Fruit fly (Drosophila melanogaster) whole organism, embryonic: ENCODE results near the gene mRpL51.

Experiments
- Adf1 ChIP-seq: fragments of 200-800 bp; sonication (Bioruptor generic); IDR thresholded peaks from 2 replicates; pipeline ENCODE4 v1.3.6; 2022; ENCODE audit warnings: missing biosample characterization, missing genetic modification characterization
- CG11723 ChIP-seq: fragments of 200-800 bp; sonication (Bioruptor generic); optimal IDR thresholded peaks from 2 replicates; lab custom pipeline; 2017; ENCODE audit warnings: missing biosample characterization, mild to moderate bottlenecking, missing genetic modification characterization
- CG12942 ChIP-seq: fragments of 200-800 bp; sonication (Bioruptor generic); optimal IDR thresholded peaks from 3 replicates; lab custom pipeline; 2016; ENCODE audit warnings: missing biosample characterization, missing genetic modification characterization
- CG13287 ChIP-seq: fragments of 200-800 bp; sonication (Bioruptor generic); IDR thresholded peaks from 2 replicates; pipeline ENCODE4 v1.3.6; 2022; ENCODE audit warnings: missing biosample characterization, missing genetic modification characterization; ENCODE audit not compliant: partially characterized antibody
- CG14014 ChIP-seq: fragments of 200-800 bp; sonication (Bioruptor generic); IDR thresholded peaks from 2 replicates; pipeline ENCODE4 v1.3.6; 2022; ENCODE audit warnings: missing biosample characterization, missing genetic modification characterization
- CG1603 ChIP-seq: fragments of 200-800 bp; sonication (Bioruptor generic); optimal IDR thresholded peaks from 2 replicates; lab custom pipeline; 2019; ENCODE audit warnings: missing biosample characterization, mild to moderate bottlenecking, missing genetic modification characterization, moderate library complexity
- CG17186 ChIP-seq: fragments of 200-800 bp; sonication (Bioruptor generic); optimal IDR thresholded peaks from 3 replicates; lab custom pipeline; 2017; ENCODE audit warnings: missing biosample characterization, missing genetic modification reagents, missing genetic modification characterization
- CG17328 ChIP-seq: fragments of 200-800 bp; sonication (Bioruptor generic); IDR thresholded peaks from 2 replicates; pipeline ENCODE4 v1.3.6; 2022; ENCODE audit warnings: missing biosample characterization, missing genetic modification characterization
- CG17359 ChIP-seq: fragments of 200-800 bp; sonication (Bioruptor generic); optimal IDR thresholded peaks from 3 replicates; lab custom pipeline; 2018; ENCODE audit warnings: missing biosample characterization, mild to moderate bottlenecking, missing genetic modification characterization, moderate library complexity
- CG17829 ChIP-seq: fragments of 200-800 bp; optimal IDR thresholded peaks from 2 replicates; lab custom pipeline; 2019; ENCODE audit warnings: missing biosample characterization, mild to moderate bottlenecking, missing genetic modification characterization, moderate library complexity
- CG18599 ChIP-seq: fragments of 200-800 bp; sonication (Bioruptor generic); optimal IDR thresholded peaks from 3 replicates; lab custom pipeline; 2017; ENCODE audit warnings: missing biosample characterization, missing genetic modification characterization, mild to moderate bottlenecking, moderate library complexity, missing genetic modification reagents
- CG2712 ChIP-seq: fragments of 200-800 bp; optimal IDR thresholded peaks from 3 replicates; lab custom pipeline; 2019; ENCODE audit warnings: missing biosample characterization, mild to moderate bottlenecking, missing genetic modification characterization, moderate library complexity
- CG32767 ChIP-seq: fragments of 200-800 bp; sonication (Bioruptor generic); IDR thresholded peaks from 2 replicates; pipeline ENCODE4 v1.3.6; 2022; ENCODE audit warnings: missing biosample characterization, missing genetic modification characterization
- CG33213 ChIP-seq: fragments of 200-800 bp; sonication (Bioruptor generic); optimal IDR thresholded peaks from 3 replicates; lab custom pipeline; 2016; ENCODE audit warnings: missing biosample characterization, missing genetic modification characterization
- CG3407 ChIP-seq: fragments of 200-800 bp; sonication (Bioruptor generic); optimal IDR thresholded peaks from 2 replicates; lab custom pipeline; 2018; ENCODE audit warnings: missing biosample characterization, mild to moderate bottlenecking, missing genetic modification characterization
- CG34422 ChIP-seq: fragments of 200-800 bp; sonication (Bioruptor generic); IDR thresholded peaks from 3 replicates; pipeline ENCODE4 v1.3.6; 2022; ENCODE audit warnings: missing biosample characterization, missing genetic modification characterization
- CG4730 ChIP-seq: fragments of 200-800 bp; sonication (Bioruptor generic); IDR thresholded peaks from 2 replicates; pipeline ENCODE4 v1.3.6; 2022; ENCODE audit warnings: missing biosample characterization, missing genetic modification characterization
- CG5953 ChIP-seq: fragments of 200-800 bp; sonication (Bioruptor generic); IDR thresholded peaks from 2 replicates; pipeline ENCODE4 v1.3.6; 2022; ENCODE audit warnings: missing biosample characterization, missing genetic modification characterization
- CG6254 ChIP-seq: fragments of 200-800 bp; sonication (Bioruptor generic); optimal IDR thresholded peaks from 3 replicates; lab custom pipeline; 2017; ENCODE audit warnings: mild to moderate bottlenecking, missing biosample characterization, missing genetic modification reagents, missing genetic modification characterization
- CG8281 ChIP-seq: fragments of 200-800 bp; sonication (Bioruptor generic); optimal IDR thresholded peaks from 2 replicates; lab custom pipeline; 2018; ENCODE audit warnings: missing biosample characterization, mild to moderate bottlenecking, missing genetic modification characterization, moderate library complexity
- CG8290 ChIP-seq, 3 experiments: fragments of 200-800 bp; sonication (Bioruptor generic); optimal IDR thresholded peaks; 2 replicates each; lab custom pipeline; 2016 to 2019; ENCODE audit warnings: missing biosample characterization in 3 of 3, missing genetic modification characterization in 3 of 3, mild to moderate bottlenecking in 2 of 3, moderate library complexity in 1 of 3
- CG9727 ChIP-seq: fragments of 200-800 bp; sonication (Bioruptor generic); optimal IDR thresholded peaks from 3 replicates; lab custom pipeline; 2017; ENCODE audit warnings: missing biosample characterization, mild to moderate bottlenecking, missing genetic modification characterization
- HLHmδ ChIP-seq: fragments of 200-800 bp; sonication (Bioruptor generic); optimal IDR thresholded peaks from 2 replicates; lab custom pipeline; 2018; ENCODE audit warnings: missing biosample characterization, mild to moderate bottlenecking, missing genetic modification characterization, moderate library complexity
- MESR4 ChIP-seq: fragments of 200-800 bp; sonication (Bioruptor generic); optimal IDR thresholded peaks from 2 replicates; lab custom pipeline; 2018; ENCODE audit warnings: missing biosample characterization, mild to moderate bottlenecking, missing genetic modification characterization, moderate library complexity
- MTF-1 ChIP-seq: fragments of 200-800 bp; sonication (Bioruptor generic); optimal IDR thresholded peaks from 2 replicates; lab custom pipeline; 2018; ENCODE audit warnings: missing biosample characterization, mild to moderate bottlenecking, missing genetic modification characterization, borderline replicate concordance
- Med ChIP-seq: fragments of 200-800 bp; sonication (Bioruptor generic); peaks from one replicate; lab custom pipeline; 2016; ENCODE audit warnings: missing biosample characterization, missing genetic modification characterization, mild to moderate bottlenecking, inconsistent platforms, moderate library complexity
- NC2β ChIP-seq: fragments of 200-800 bp; sonication (Bioruptor generic); optimal IDR thresholded peaks from 2 replicates; lab custom pipeline; 2016; ENCODE audit warnings: missing biosample characterization, missing genetic modification characterization
- YL-1 ChIP-seq: fragments of 200-800 bp; sonication (Bioruptor generic); optimal IDR thresholded peaks from 3 replicates; lab custom pipeline; 2017; ENCODE audit warnings: missing biosample characterization, mild to moderate bottlenecking, missing genetic modification characterization
- amos ChIP-seq: fragments of 200-800 bp; sonication (Bioruptor generic); IDR thresholded peaks from 2 replicates; pipeline ENCODE4 v1.3.6; 2022; ENCODE audit warnings: missing biosample characterization, missing genetic modification characterization; ENCODE audit not compliant: partially characterized antibody
- ato ChIP-seq: fragments of 200-800 bp; sonication (Bioruptor generic); IDR thresholded peaks from 2 replicates; pipeline ENCODE4 v1.3.6; 2022; ENCODE audit warnings: missing biosample characterization, missing genetic modification characterization; ENCODE audit not compliant: partially characterized antibody
- bcd ChIP-seq: fragments of 200-800 bp; sonication (Bioruptor generic); optimal IDR thresholded peaks from 2 replicates; lab custom pipeline; 2017; ENCODE audit warnings: missing biosample characterization, mild to moderate bottlenecking, missing genetic modification characterization
- crp ChIP-seq, 2 experiments: fragments of 200-800 bp; sonication (Bioruptor generic); optimal IDR thresholded peaks; 2 replicates in 1 of 2; 3 replicates in 1 of 2; lab custom pipeline; 2017; ENCODE audit warnings: missing biosample characterization in 2 of 2, missing genetic modification characterization in 2 of 2, mild to moderate bottlenecking in 1 of 2, moderate library complexity in 1 of 2
- dpn ChIP-seq, 2 experiments: fragments of 200-800 bp; sonication (Bioruptor generic); optimal IDR thresholded peaks; 3 replicates each; lab custom pipeline; 2016; ENCODE audit warnings: missing biosample characterization in 2 of 2, missing genetic modification characterization in 2 of 2
- exex ChIP-seq: fragments of 200-800 bp; sonication (Bioruptor generic); optimal IDR thresholded peaks from 4 replicates; lab custom pipeline; 2018; ENCODE audit warnings: missing biosample characterization, mild to moderate bottlenecking, missing genetic modification characterization, moderate library complexity
- ftz-f1 ChIP-seq: fragments of 200-800 bp; sonication (Bioruptor generic); optimal IDR thresholded peaks from 2 replicates; lab custom pipeline; 2016; ENCODE audit warnings: missing biosample characterization, missing genetic modification characterization
- gro ChIP-seq: fragments of 200-800 bp; sonication (Bioruptor generic); optimal IDR thresholded peaks from 2 replicates; lab custom pipeline; 2016; ENCODE audit warnings: missing biosample characterization, missing genetic modification characterization
- her ChIP-seq: fragments of 200-800 bp; sonication (Bioruptor generic); optimal IDR thresholded peaks from 2 replicates; lab custom pipeline; 2016; ENCODE audit warnings: missing biosample characterization, missing genetic modification characterization
- lov ChIP-seq, 2 experiments: fragments of 200-800 bp in 1 of 2; fragments of >200 bp in 1 of 2; sonication (Bioruptor generic) in 1 of 2; IDR thresholded peaks in 1 of 2; optimal IDR thresholded peaks in 1 of 2; 2 replicates in 1 of 2; 3 replicates in 1 of 2; pipeline versions ENCODE4 v1.3.6 to Lab custom; 2017 to 2022; ENCODE audit warnings: missing biosample characterization in 1 of 2, missing genetic modification characterization in 1 of 2
- peb ChIP-seq: fragments of 200-800 bp; sonication (Bioruptor generic); IDR thresholded peaks from 2 replicates; pipeline ENCODE4 v1.3.6; 2022; ENCODE audit warnings: missing biosample characterization, missing genetic modification characterization
- pfk ChIP-seq: fragments of 200-800 bp; sonication (Bioruptor generic); optimal IDR thresholded peaks from 2 replicates; lab custom pipeline; 2018; ENCODE audit warnings: missing biosample characterization, mild to moderate bottlenecking, missing genetic modification characterization, moderate library complexity
- row ChIP-seq: fragments of 200-800 bp; sonication (Bioruptor generic); IDR thresholded peaks from 3 replicates; pipeline ENCODE4 v1.3.6; 2022; ENCODE audit warnings: missing biosample characterization, missing genetic modification characterization
- schlank ChIP-seq: fragments of 200-800 bp; sonication (Bioruptor generic); optimal IDR thresholded peaks from 2 replicates; lab custom pipeline; 2018; ENCODE audit warnings: missing biosample characterization, mild to moderate bottlenecking, missing genetic modification characterization
- sens-2 ChIP-seq: fragments of 200-800 bp; sonication (Bioruptor generic); IDR thresholded peaks from 2 replicates; pipeline ENCODE4 v1.3.6; 2022; ENCODE audit warnings: missing biosample characterization, missing genetic modification characterization
- unc-4 ChIP-seq: fragments of 200-800 bp; sonication (Bioruptor generic); IDR thresholded peaks from 2 replicates; pipeline ENCODE4 v1.3.6; 2022; ENCODE audit warnings: missing biosample characterization, missing genetic modification characterization; ENCODE audit not compliant: partially characterized antibody
- z ChIP-seq: fragments of 200-800 bp; sonication (Bioruptor generic); IDR thresholded peaks from 3 replicates; pipeline ENCODE4 v1.3.6; 2022; ENCODE audit warnings: missing biosample characterization, missing genetic modification characterization

Gene mRpL51

DNA sequence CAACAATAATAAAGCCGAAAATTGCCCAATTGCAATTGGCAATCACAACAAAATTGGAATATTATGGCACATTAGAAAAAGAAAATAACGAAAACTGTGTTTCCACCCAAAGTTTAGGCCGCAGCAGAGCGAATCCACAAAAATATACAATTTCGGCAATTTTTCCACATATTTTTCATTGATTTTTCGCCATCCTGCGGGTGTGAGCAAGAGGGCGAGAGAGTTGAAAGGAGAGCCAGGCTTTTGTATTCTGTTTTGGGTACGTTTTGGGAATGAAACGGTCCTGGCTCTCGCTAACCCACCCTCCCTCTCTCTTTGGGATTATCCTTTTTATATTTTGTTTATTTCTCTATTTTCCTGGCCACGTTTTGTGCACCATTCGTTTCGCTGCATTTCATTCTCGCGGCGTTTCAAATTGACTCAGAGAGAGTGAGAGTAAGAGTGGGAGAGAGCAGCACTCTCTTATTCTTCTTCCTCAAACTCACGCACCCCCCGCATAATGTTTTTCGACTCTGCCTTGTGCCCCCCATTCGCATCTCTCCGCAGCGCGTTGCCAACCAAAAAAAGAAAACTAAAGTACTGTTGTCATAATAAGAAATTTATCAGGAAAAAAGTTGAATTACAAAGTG, 26.7 kb upstream of the mRpL51 start (continued):
- TF ChIP-seq z (GFP tag; lab: Robert Waterston, UW) (peak; percentile 86), CG12942 (GFP tag; lab: Kevin White, UChicago) (no peak), CG17829 (tag; lab: Kevin White, UChicago) (peak; percentile 17)

DNA sequence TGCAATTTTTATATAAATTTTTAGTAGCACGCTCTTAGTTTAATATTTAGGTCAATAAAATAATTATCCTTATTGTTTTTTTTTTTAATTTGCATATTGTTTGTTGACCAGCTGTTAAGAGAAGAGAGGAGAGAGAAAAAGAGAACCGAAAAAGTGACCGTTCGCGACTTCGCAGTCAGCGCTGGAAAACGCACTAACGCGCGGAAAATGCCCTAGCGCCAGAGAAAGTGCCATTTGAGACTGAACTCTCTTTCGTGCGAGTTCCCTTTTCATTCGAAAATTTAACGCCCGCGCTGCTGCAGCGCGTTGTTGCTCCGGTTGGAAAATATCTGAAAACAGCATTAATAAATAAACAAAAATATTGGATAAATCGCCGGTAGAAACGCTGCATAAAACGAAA, 25.9 kb upstream of the mRpL51 start:
- TF ChIP-seq schlank (no peak), CG14014 (GFP tag; lab: Robert Waterston, UW) (peak; percentile 14; the same call in 1 of the 2 replicates), NC2β (GFP tag; lab: Kevin White, UChicago) (peak; percentile 43), MTF-1 (GFP tag; lab: Kevin White, UChicago) (peak; percentile 8), CG33213 (peak; percentile 38), amos (GFP tag; lab: Robert Waterston, UW) (peak; percentile 38), CG17328 (GFP tag; lab: Robert Waterston, UW) (0 out of 2 replicates have a peak, but pooled peaks have one; percentile 8), CG8290 (GFP tag; optimal IDR thresholded peaks at IDR 0.05; lab: Kevin White, UChicago) (peak; percentile 51), CG8290 (tag; optimal IDR thresholded peaks at IDR 0.05; lab: Kevin White, UChicago) (peak in 1 of 2 experiments; percentile 45), Med (GFP tag; lab: Kevin White, UChicago) (peak; percentile 76), row (peak; percentile 34; the same call in 1 of the 3 replicates), her (GFP tag; lab: Kevin White, UChicago) (peak; percentile 21), peb (GFP tag; lab: Robert Waterston, UW) (0 out of 2 replicates have a peak, but pooled peaks have one; percentile 20), CG9727 (peak; percentile 13), MESR4 (peak; percentile 1), HLHmδ (GFP tag; lab: Kevin White, UChicago) (peak; percentile 92), CG4730 (GFP tag; lab: Robert Waterston, UW) (no peak), ato (GFP tag; lab: Robert Waterston, UW) (peak; percentile 27; the same call in 1 of the 2 replicates), Adf1 (GFP tag; lab: Robert Waterston, UW) (peak; percentile 66), CG18599 (peak; percentile 20), CG17359 (tag; lab: Kevin White, UChicago) (peak; percentile 15), CG13287 (GFP tag; lab: Robert Waterston, UW) (peak; percentile 60), lov (optimal IDR thresholded peaks at IDR 0.05; lab: Kevin White, UChicago) (no peak), lov (GFP tag; IDR thresholded peaks at IDR 0.05; lab: Robert Waterston, UW) (peak; percentile 25; the same call in 1 of the 3 replicates), pfk (GFP tag; lab: Kevin White, UChicago) (peak; percentile 87), CG11723 (peak; percentile 7), gro (GFP tag; lab: Kevin White, UChicago) (no peak), CG2712 (tag; lab: Kevin White, UChicago) (peak; percentile 22), ftz-f1 (GFP tag; lab: Kevin White, UChicago) (no peak), CG12942 (GFP tag; lab: Kevin White, UChicago) (no peak), CG34422 (GFP tag; lab: Robert Waterston, UW) (peak; percentile 10; the same call in 1 of the 3 replicates), dpn (GFP tag; optimal IDR thresholded peaks at IDR 0.05; lab: Kevin White, UChicago) (peak in 1 of 2 experiments; percentile 24), CG32767 (GFP tag; lab: Robert Waterston, UW) (no peak), bcd (GFP tag; lab: Kevin White, UChicago) (no peak), CG8281 (tag; lab: Kevin White, UChicago) (no peak), CG5953 (GFP tag; lab: Robert Waterston, UW) (no peak), CG3407 (peak; percentile 4), unc-4 (GFP tag; lab: Robert Waterston, UW) (0 out of 2 replicates have a peak, but pooled peaks have one; percentile 21), sens-2 (GFP tag; lab: Robert Waterston, UW) (no peak; the same call in 1 of the 2 replicates), CG17186 (GFP tag; lab: Kevin White, UChicago) (peak; percentile 7), YL-1 (no peak), crp (GFP tag; optimal IDR thresholded peaks at IDR 0.05; lab: Kevin White, UChicago) (peak in 1 of 2 experiments; percentile 21), exex (tag; lab: Kevin White, UChicago) (no peak), CG1603 (peak; percentile 55), CG6254 (GFP tag; lab: Kevin White, UChicago) (no peak)
